Worm (Caenorhabditis elegans) whole organism, dauer: Measurements from ENCODE around the gene F16G10.8.

Source experiments
- unc-62 ChIP-seq: sonication (generic microtip); optimal IDR thresholded peaks from 2 replicates; lab custom pipeline; 2017; ENCODE audit warnings: missing biosample characterization, missing genetic modification reagents, missing genetic modification characterization

The F16G10.8 gene

DNA sequence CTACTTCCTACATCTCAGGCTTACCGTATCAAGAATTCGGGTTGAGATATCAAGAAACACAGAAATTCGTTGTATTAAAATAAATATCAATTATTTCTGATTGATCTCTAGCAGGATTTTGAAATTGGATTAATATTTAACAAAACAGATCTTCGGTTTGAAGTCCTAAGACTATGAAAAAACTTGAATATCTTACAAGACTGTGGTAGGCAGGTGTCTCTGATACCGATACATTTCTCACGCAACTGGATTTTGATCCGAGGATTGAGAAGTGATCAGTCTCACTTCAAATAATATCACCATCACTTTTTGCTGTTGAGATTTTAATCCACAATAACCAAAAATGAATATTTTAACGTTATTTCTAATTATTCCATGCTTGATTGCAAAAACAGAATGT, 36.6 kb downstream of the F16G10.8 start, which contains the start of gene F43C11.4:
Gene F43C11.4 (plus strand): TSS at position 301 of the 400 bp plus-strand sequence.
- no peak for TF ChIP-seq unc-62 (GFP tag; lab: Kevin White, UChicago)

DNA sequence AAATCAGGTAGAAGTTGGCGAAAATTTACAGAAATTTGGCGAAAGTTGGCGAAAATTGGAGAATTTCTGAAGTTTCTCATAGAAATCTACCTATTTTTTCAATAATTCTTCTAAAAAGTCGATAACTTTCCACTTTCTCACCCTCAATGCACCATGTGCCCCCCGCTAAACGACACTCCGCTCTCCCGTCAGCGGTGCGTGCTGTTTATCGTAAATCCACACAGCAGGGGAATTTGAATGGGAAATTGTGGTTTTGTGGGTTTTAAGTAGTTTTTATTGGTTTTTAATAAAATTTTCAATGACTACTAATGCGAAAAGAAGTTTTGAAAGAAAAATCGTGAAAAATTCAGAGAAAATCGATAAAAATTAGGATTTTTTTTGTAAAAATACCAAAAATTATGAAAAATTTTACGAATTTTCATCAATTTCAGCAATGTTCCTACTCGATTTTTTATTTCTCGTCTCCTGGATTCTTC, 41.2 kb downstream of the F16G10.8 start, which contains the start of gene F43C11.6:
Gene F43C11.6 (plus strand): TSS at position 426 of the 476 bp plus-strand sequence.
- TF ChIP-seq unc-62 (GFP tag; lab: Kevin White, UChicago): no peak

DNA sequence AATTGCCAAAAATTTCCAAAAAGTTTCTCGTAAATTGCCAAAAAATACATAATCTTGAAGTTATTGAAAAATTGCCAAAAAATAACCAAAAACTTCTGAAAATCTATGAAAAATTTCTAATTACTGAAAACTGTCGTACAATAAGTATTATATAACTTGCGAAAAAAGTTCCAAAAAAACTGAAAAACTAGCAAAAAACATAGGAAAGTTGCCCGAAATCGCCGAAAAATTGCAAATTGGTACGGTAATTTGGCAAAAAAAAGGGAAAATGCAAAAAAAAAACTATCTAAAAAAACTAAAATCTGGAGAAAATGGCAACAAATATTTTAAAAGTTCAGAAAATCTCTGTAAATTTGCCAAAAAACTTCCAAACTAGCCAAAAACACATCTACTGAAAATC, 41.7 kb downstream of the F16G10.8 start, which contains the start of gene enri-1:
Gene enri-1 (minus strand): TSS at position 101 of the 400 bp plus-strand sequence.
- TF ChIP-seq unc-62 (GFP tag; lab: Kevin White, UChicago): no peak

DNA sequence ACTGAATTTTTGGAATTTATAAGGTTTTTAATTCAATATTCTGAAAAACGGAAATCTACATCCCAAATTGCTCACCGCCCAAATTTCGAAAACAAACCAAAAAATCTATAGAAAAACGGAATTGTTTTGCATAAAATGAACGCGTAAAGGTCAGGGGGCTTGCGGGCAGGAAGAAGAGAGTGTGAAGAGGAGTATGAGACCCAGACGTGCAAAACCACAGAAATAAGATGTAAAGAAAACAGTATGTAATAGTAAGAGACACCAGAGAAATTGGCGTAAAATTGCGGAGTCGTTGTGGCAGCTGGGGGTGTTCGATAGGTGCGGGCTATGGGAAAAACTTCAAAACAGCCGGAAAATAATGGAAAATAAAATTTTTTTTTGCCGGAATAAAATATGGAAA, 42.3 kb downstream of the F16G10.8 start:
- no peak for TF ChIP-seq unc-62 (GFP tag; lab: Kevin White, UChicago)

DNA sequence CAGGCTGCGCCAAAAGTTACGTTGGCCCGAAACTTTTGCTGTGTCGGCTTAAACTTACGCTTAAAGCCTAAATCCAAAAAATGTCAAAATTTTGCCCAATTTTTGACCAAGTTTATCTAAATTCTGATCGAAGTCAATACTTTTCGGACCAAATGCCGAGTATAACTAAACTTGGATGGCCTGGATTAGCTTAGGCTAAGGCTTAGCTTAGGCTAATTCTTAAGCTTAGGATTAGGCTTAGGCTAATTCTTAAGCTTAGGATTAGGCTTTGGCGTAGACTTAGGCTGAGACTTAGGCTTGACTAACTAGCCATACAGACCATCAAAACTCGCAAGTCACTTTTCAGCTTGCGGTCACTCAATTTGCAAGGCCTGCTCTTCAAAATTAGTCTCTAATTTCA, 47.1 kb downstream of the F16G10.8 start:
- TF ChIP-seq unc-62 (GFP tag; lab: Kevin White, UChicago): no peak

DNA sequence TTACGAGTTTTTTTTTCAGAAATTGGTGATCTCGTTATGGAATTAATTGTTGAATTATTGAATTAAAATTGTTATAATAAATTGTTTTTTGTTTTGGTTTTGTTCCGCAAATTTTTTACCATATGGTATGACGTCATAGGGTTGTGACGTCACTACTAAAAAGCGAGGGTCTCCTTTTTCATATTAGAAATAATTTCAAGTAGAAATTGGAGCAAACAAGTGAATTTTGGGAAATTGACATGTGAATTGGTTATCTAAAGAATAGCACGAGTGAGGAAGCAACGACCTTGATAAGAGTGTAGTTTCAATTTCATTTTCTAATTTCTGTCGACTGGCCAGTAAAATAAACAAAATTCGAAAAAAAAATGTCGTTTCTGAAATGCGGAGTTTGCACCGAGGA, 47.7 kb downstream of the F16G10.8 start, which contains the start of gene F43C11.7:
Gene F43C11.7 (plus strand): TSS at position 326 of the 400 bp plus-strand sequence.
- TF ChIP-seq unc-62 (GFP tag; lab: Kevin White, UChicago): no peak

DNA sequence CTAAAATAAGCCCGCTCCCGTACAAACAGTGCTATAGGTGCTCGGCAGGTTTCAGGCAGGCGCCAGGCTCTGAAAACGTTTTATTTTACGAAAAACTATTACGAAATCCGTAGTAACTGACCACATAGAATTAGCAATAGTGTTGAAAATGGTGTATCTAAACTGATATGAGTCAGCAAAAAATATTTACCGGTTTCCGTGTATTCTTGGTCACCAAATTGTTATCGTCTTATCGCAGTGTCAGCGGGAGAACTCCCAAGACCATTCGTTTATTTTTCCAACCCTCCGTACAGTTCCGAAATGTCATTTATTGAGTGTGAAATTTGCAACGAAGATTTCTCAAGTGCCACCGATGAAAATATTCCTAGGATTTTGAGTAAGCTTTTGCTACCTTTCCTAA, 51.0 kb downstream of the F16G10.8 start, which contains the start of gene F43C11.8:
Gene F43C11.8 (plus strand): TSS at position 301 of the 400 bp plus-strand sequence.
- no peak for TF ChIP-seq unc-62 (GFP tag; lab: Kevin White, UChicago)
